Fruit fly (Drosophila melanogaster) whole organism, embryonic: ENCODE measurements around the gene LysD.

Experiments used
- Adf1 ChIP-seq: fragments of 200-800 bp; sonication (Bioruptor generic); IDR thresholded peaks from 2 replicates; pipeline ENCODE4 v1.3.6; 2022; ENCODE audit warnings: missing biosample characterization, missing genetic modification characterization
- Antp ChIP-seq: fragments of 200-800 bp; sonication (Bioruptor generic); optimal IDR thresholded peaks from 3 replicates; lab custom pipeline; 2016; ENCODE audit warnings: missing biosample characterization, missing genetic modification characterization
- Bgb ChIP-seq: fragments of 200-800 bp; sonication (Bioruptor generic); IDR thresholded peaks from 2 replicates; pipeline ENCODE4 v1.3.6; 2022; ENCODE audit warnings: missing biosample characterization, missing genetic modification characterization; ENCODE audit not compliant: partially characterized antibody
- CG10959 ChIP-seq: fragments of 200-800 bp; sonication (Bioruptor generic); IDR thresholded peaks from 2 replicates; pipeline ENCODE4 v1.3.6; 2022; ENCODE audit warnings: missing biosample characterization, missing genetic modification characterization
- CG13287 ChIP-seq: fragments of 200-800 bp; sonication (Bioruptor generic); IDR thresholded peaks from 2 replicates; pipeline ENCODE4 v1.3.6; 2022; ENCODE audit warnings: missing biosample characterization, missing genetic modification characterization; ENCODE audit not compliant: partially characterized antibody
- CG13624 ChIP-seq: fragments of 200-800 bp; sonication (Bioruptor generic); optimal IDR thresholded peaks from 2 replicates; lab custom pipeline; 2016; ENCODE audit warnings: missing biosample characterization, missing genetic modification characterization
- CG1603 ChIP-seq: fragments of 200-800 bp; sonication (Bioruptor generic); optimal IDR thresholded peaks from 2 replicates; lab custom pipeline; 2019; ENCODE audit warnings: missing biosample characterization, mild to moderate bottlenecking, missing genetic modification characterization, moderate library complexity
- CG17361 ChIP-seq: fragments of 200-800 bp; sonication (Bioruptor generic); IDR thresholded peaks from 3 replicates; pipeline ENCODE4 v1.3.6; 2022; ENCODE audit warnings: missing biosample characterization, missing genetic modification characterization
- CG17385 ChIP-seq: fragments of 200-800 bp; sonication (Bioruptor generic); optimal IDR thresholded peaks from 3 replicates; lab custom pipeline; 2018; ENCODE audit warnings: missing biosample characterization, mild to moderate bottlenecking, missing genetic modification characterization
- CG18011 ChIP-seq: fragments of 200-800 bp; sonication (Bioruptor generic); optimal IDR thresholded peaks from 2 replicates; lab custom pipeline; 2017; ENCODE audit warnings: missing biosample characterization, missing genetic modification characterization, mild to moderate bottlenecking, moderate library complexity, missing genotype
- CG2199 ChIP-seq: fragments of 200-800 bp; sonication (Bioruptor generic); IDR thresholded peaks from 3 replicates; pipeline ENCODE4 v1.3.6; 2022; ENCODE audit warnings: missing biosample characterization, missing genetic modification characterization
- CG2712 ChIP-seq: fragments of 200-800 bp; optimal IDR thresholded peaks from 3 replicates; lab custom pipeline; 2019; ENCODE audit warnings: missing biosample characterization, mild to moderate bottlenecking, missing genetic modification characterization, moderate library complexity
- CG32772 ChIP-seq: fragments of 200-800 bp; sonication (Bioruptor generic); IDR thresholded peaks from 2 replicates; pipeline ENCODE4 v1.3.6; 2022; ENCODE audit warnings: missing biosample characterization, missing genetic modification characterization
- CG6272 ChIP-seq: fragments of 200-800 bp; sonication (Bioruptor generic); IDR thresholded peaks from 2 replicates; pipeline ENCODE4 v1.3.6; 2022; ENCODE audit warnings: missing biosample characterization, missing genetic modification characterization
- CG6791 ChIP-seq: fragments of 200-800 bp; sonication (Bioruptor generic); IDR thresholded peaks from 3 replicates; pipeline ENCODE4 v1.3.6; 2022; ENCODE audit warnings: missing biosample characterization, missing genetic modification characterization; ENCODE audit not compliant: partially characterized antibody
- CG7372 ChIP-seq: fragments of 200-800 bp; sonication (Bioruptor generic); IDR thresholded peaks from 2 replicates; pipeline ENCODE4 v1.3.6; 2022; ENCODE audit warnings: missing biosample characterization, missing genetic modification characterization
- CG7987 ChIP-seq: fragments of 200-800 bp; sonication (Bioruptor generic); optimal IDR thresholded peaks from 2 replicates; lab custom pipeline; 2018; ENCODE audit warnings: missing biosample characterization, mild to moderate bottlenecking, missing genetic modification characterization, moderate library complexity
- CG8765 ChIP-seq: fragments of 200-800 bp; sonication (Bioruptor generic); IDR thresholded peaks from 2 replicates; pipeline ENCODE4 v1.3.6; 2022; ENCODE audit warnings: missing biosample characterization, missing genetic modification characterization
- CTCF ChIP-seq: fragments of 200-800 bp; sonication (Bioruptor generic); optimal IDR thresholded peaks from 2 replicates; lab custom pipeline; 2017; ENCODE audit warnings: missing biosample characterization, mild to moderate bottlenecking, missing genetic modification characterization, moderate library complexity
- CoRest ChIP-seq: fragments of 200-800 bp; sonication (Bioruptor generic); optimal IDR thresholded peaks from 3 replicates; lab custom pipeline; 2018; ENCODE audit warnings: missing biosample characterization, mild to moderate bottlenecking, missing genetic modification characterization, moderate library complexity
- Ets65A ChIP-seq: fragments of 200-800 bp; sonication (Bioruptor generic); peaks from one replicate; lab custom pipeline; 2016; ENCODE audit warnings: missing biosample characterization, missing genetic modification characterization
- HLH3B ChIP-seq: fragments of 200-800 bp; sonication (Bioruptor generic); IDR thresholded peaks from 2 replicates; pipeline ENCODE4 v1.3.6; 2022; ENCODE audit warnings: missing biosample characterization, missing genetic modification characterization
- HmgZ ChIP-seq: fragments of 200-800 bp; sonication (Bioruptor generic); optimal IDR thresholded peaks from 2 replicates; lab custom pipeline; 2018; ENCODE audit warnings: missing biosample characterization, mild to moderate bottlenecking, missing genetic modification characterization
- Lhr ChIP-seq: fragments of 200-800 bp; sonication (Bioruptor generic); optimal IDR thresholded peaks from 3 replicates; lab custom pipeline; 2017; ENCODE audit warnings: mild to moderate bottlenecking, missing biosample characterization, missing genetic modification reagents, missing genetic modification characterization
- Med ChIP-seq: fragments of 200-800 bp; sonication (Bioruptor generic); peaks from one replicate; lab custom pipeline; 2016; ENCODE audit warnings: missing biosample characterization, missing genetic modification characterization, mild to moderate bottlenecking, inconsistent platforms, moderate library complexity
- Myb ChIP-seq: fragments of 200-800 bp; sonication (Bioruptor generic); optimal IDR thresholded peaks from 2 replicates; lab custom pipeline; 2016; ENCODE audit warnings: missing biosample characterization, missing genetic modification characterization
- Opbp ChIP-seq: fragments of 200-800 bp; sonication (Bioruptor generic); IDR thresholded peaks from 3 replicates; pipeline ENCODE4 v1.3.6; 2022; ENCODE audit warnings: missing biosample characterization, missing genetic modification characterization; ENCODE audit not compliant: partially characterized antibody
- Pdp1 ChIP-seq, 2 experiments: fragments of 200-800 bp; sonication (Bioruptor generic); optimal IDR thresholded peaks; 3 replicates each; lab custom pipeline; 2016; ENCODE audit warnings: missing biosample characterization in 2 of 2, missing genetic modification characterization in 2 of 2, mild to moderate bottlenecking in 1 of 2, moderate library complexity in 1 of 2
- Rfx ChIP-seq: fragments of 200-800 bp; sonication (Bioruptor generic); IDR thresholded peaks from 2 replicates; pipeline ENCODE4 v1.3.6; 2022; ENCODE audit warnings: missing biosample characterization, missing genetic modification characterization
- amos ChIP-seq: fragments of 200-800 bp; sonication (Bioruptor generic); IDR thresholded peaks from 2 replicates; pipeline ENCODE4 v1.3.6; 2022; ENCODE audit warnings: missing biosample characterization, missing genetic modification characterization; ENCODE audit not compliant: partially characterized antibody
- ftz-f1 ChIP-seq: fragments of 200-800 bp; sonication (Bioruptor generic); optimal IDR thresholded peaks from 2 replicates; lab custom pipeline; 2016; ENCODE audit warnings: missing biosample characterization, missing genetic modification characterization
- lola ChIP-seq, 3 experiments: fragments of >200 bp in 2 of 3; fragments of 200-800 bp in 1 of 3; sonication (Bioruptor generic) in 1 of 3; optimal IDR thresholded peaks; 2 replicates each; lab custom pipeline; 2017 to 2019; ENCODE audit warnings: missing biosample characterization in 3 of 3, missing genetic modification characterization in 3 of 3, mild to moderate bottlenecking in 1 of 3, moderate library complexity in 1 of 3
- nmo ChIP-seq: fragments of 200-800 bp; sonication (Bioruptor generic); optimal IDR thresholded peaks from 2 replicates; lab custom pipeline; 2018; ENCODE audit warnings: missing biosample characterization, mild to moderate bottlenecking, missing genetic modification characterization, moderate library complexity
- sd ChIP-seq: fragments of 200-800 bp; sonication (Bioruptor generic); optimal IDR thresholded peaks from 3 replicates; lab custom pipeline; 2018; ENCODE audit warnings: missing biosample characterization, mild to moderate bottlenecking, missing genetic modification characterization, moderate library complexity
- stwl ChIP-seq: fragments of 200-800 bp; sonication (Bioruptor generic); optimal IDR thresholded peaks from 3 replicates; lab custom pipeline; 2018; ENCODE audit warnings: missing biosample characterization, mild to moderate bottlenecking, missing genetic modification characterization, moderate library complexity
- vvl ChIP-seq: fragments of 200-800 bp; sonication (Bioruptor generic); IDR thresholded peaks from 2 replicates; pipeline ENCODE4 v1.3.6; 2022; ENCODE audit warnings: missing biosample characterization, missing genetic modification characterization
- wdn ChIP-seq: fragments of 200-800 bp; sonication (Bioruptor generic); IDR thresholded peaks from 2 replicates; pipeline ENCODE4 v1.3.6; 2022; ENCODE audit warnings: missing biosample characterization, missing genetic modification characterization

Gene LysD

DNA sequence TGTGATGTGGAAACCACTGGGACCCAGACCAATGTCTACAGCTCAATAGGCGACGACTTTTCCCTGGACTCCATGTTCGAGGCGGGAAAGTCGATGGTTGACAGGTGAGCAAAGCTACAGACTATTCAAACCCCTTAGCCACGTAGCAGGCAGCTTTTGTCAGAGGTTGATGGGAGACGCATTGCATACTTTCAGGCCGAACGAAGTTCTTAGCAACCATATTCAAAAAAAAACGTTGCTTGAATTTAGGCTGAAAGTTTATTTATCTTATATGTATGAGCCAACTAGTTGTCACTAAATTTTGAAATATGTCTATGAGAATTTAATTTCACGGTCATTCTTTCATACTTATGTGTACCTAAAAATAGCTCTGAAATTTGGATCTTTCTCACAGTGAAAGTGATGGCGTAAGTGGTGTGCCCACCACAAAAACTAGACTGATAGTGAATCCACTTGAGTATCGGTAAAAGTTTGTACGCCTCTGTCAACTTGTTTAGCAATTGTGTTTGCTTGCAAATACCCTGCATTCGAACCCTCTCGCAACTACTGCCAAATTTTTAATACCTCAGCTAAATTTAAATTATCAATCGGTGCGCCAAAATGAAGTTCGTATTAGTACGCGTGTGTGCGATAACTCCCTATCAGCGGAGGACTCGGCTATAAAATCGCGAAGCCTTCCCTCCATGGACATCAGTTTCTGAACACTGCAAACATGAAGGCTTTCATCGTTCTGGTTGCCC, 4.1 kb downstream of the LysD start, which contains the start of gene LysB (continued):
- TF ChIP-seq CG6272 (GFP tag; lab: Robert Waterston, UW): peak; percentile 16; the same call in 1 of the 2 replicates
- peak; percentile 66 for TF ChIP-seq stwl
- peak; percentile 13 for TF ChIP-seq CTCF (GFP tag; lab: Kevin White, UChicago)
- TF ChIP-seq vvl (GFP tag; lab: Robert Waterston, UW): 0 out of 2 replicates have a peak, but pooled peaks have one; percentile 30
- 0 out of 2 replicates have a peak, but pooled peaks have one; percentile 39 for TF ChIP-seq wdn
- no peak; the same call in 1 of the 2 replicates for TF ChIP-seq amos (GFP tag; lab: Robert Waterston, UW)
- TF ChIP-seq CG1603 (tag; lab: Kevin White, UChicago): peak; percentile 15
- TF ChIP-seq Antp: peak; percentile 6
- TF ChIP-seq HmgZ (tag; lab: Kevin White, UChicago): peak; percentile 80
- peak; percentile 16 for TF ChIP-seq CG7987 (GFP tag; lab: Kevin White, UChicago)
- TF ChIP-seq Rfx (GFP tag; lab: Robert Waterston, UW): peak; percentile 17; the same call in 1 of the 2 replicates
- TF ChIP-seq CG2199 (GFP tag; lab: Robert Waterston, UW): peak; percentile 37; the same call in 1 of the 3 replicates
- TF ChIP-seq Med (GFP tag; lab: Kevin White, UChicago): peak; percentile 82
- TF ChIP-seq CG6791 (GFP tag; lab: Robert Waterston, UW): 0 out of 3 replicates have a peak, but pooled peaks have one; percentile 18
- no peak for TF ChIP-seq CG17385 (GFP tag; lab: Kevin White, UChicago)
- TF ChIP-seq Adf1 (GFP tag; lab: Robert Waterston, UW): no peak
- TF ChIP-seq Pdp1 (GFP tag; optimal IDR thresholded peaks at IDR 0.05; lab: Kevin White, UChicago): peak in 1 of 2 experiments; percentile 30
- peak; percentile 37 for TF ChIP-seq Lhr (GFP tag; lab: Kevin White, UChicago)
- no peak for TF ChIP-seq CG7372
- no peak for TF ChIP-seq Ets65A (GFP tag; lab: Kevin White, UChicago)
- no peak for TF ChIP-seq HLH3B (GFP tag; lab: Robert Waterston, UW)
- peak; percentile 6 for TF ChIP-seq nmo (GFP tag; lab: Kevin White, UChicago)
- peak; percentile 33 for TF ChIP-seq ftz-f1 (GFP tag; lab: Kevin White, UChicago)
- peak; percentile 43 for TF ChIP-seq Myb
- TF ChIP-seq Bgb (GFP tag; lab: Robert Waterston, UW): peak; percentile 45; the same call in 1 of the 2 replicates
- TF ChIP-seq sd (tag; lab: Kevin White, UChicago): peak; percentile 30
- TF ChIP-seq lola (GFP tag; optimal IDR thresholded peaks at IDR 0.05; lab: Kevin White, UChicago): peak in 1 of 3 experiments; percentile 34
- no peak for TF ChIP-seq CG8765
- TF ChIP-seq CG10959: no peak
- TF ChIP-seq CG17361 (GFP tag; lab: Robert Waterston, UW): 0 out of 3 replicates have a peak, but pooled peaks have one; percentile 16
- TF ChIP-seq Opbp: peak; percentile 29; the same call in 1 of the 3 replicates
- TF ChIP-seq CG18011 (GFP tag; lab: Kevin White, UChicago): peak; percentile 99
- peak; percentile 21 for TF ChIP-seq CoRest (tag; lab: Kevin White, UChicago)
- no peak for TF ChIP-seq CG32772
- TF ChIP-seq CG2712: peak; percentile 9
- TF ChIP-seq CG13287: 0 out of 2 replicates have a peak, but pooled peaks have one; percentile 12
- peak; percentile 7 for TF ChIP-seq CG13624 (GFP tag; lab: Kevin White, UChicago)
